Worm (Caenorhabditis elegans) whole organism, late embryonic: Measurements from ENCODE around the gene F49C12.9.

Source experiments
- C08G9.2 ChIP-seq: sonication (generic microtip); optimal IDR thresholded peaks from 2 replicates; lab custom pipeline; 2016; ENCODE audit warnings: mild to moderate bottlenecking, missing genetic modification characterization, moderate library complexity, missing compliant biosample characterization
- C38D4.7 ChIP-seq: fragments of 200-800 bp; sonication (Bioruptor generic); optimal IDR thresholded peaks from 2 replicates; lab custom pipeline; 2018; ENCODE audit warnings: mild to moderate bottlenecking, missing genetic modification characterization, moderate library complexity, missing compliant biosample characterization
- F13H6.1 ChIP-seq: sonication (generic microtip); optimal IDR thresholded peaks from 2 replicates; lab custom pipeline; 2016; ENCODE audit warnings: missing genetic modification characterization, missing compliant biosample characterization
- ahr-1 ChIP-seq: sonication (generic microtip); optimal IDR thresholded peaks from 2 replicates; lab custom pipeline; 2016; ENCODE audit warnings: missing genetic modification characterization, missing compliant biosample characterization
- ama-1 ChIP-seq: fragments of 150-350 bp; optimal IDR thresholded peaks from 2 replicates; lab custom pipeline; 2014
- ceh-14 ChIP-seq: sonication (generic microtip); optimal IDR thresholded peaks from 2 replicates; lab custom pipeline; 2016; ENCODE audit warnings: missing genotype, missing genetic modification characterization, missing compliant biosample characterization
- ceh-2 ChIP-seq: sonication (generic microtip); optimal IDR thresholded peaks from 2 replicates; lab custom pipeline; 2016; ENCODE audit warnings: missing genotype, missing genetic modification characterization, missing compliant biosample characterization
- ceh-34 ChIP-seq: sonication (generic microtip); optimal IDR thresholded peaks from 2 replicates; lab custom pipeline; 2016; ENCODE audit warnings: mild to moderate bottlenecking, missing genetic modification characterization, missing compliant biosample characterization
- ceh-48 ChIP-seq: sonication (generic microtip); optimal IDR thresholded peaks from 2 replicates; lab custom pipeline; 2016; ENCODE audit warnings: missing genetic modification characterization, inconsistent platforms, missing compliant biosample characterization
- ceh-6 ChIP-seq: fragments of 200-800 bp; sonication (Bioruptor generic); optimal IDR thresholded peaks from 2 replicates; lab custom pipeline; 2018; ENCODE audit warnings: mild to moderate bottlenecking, missing genetic modification characterization, missing compliant biosample characterization
- dve-1 ChIP-seq: sonication (generic microtip); optimal IDR thresholded peaks from 2 replicates; lab custom pipeline; 2017; ENCODE audit warnings: antibody characterized with exemption, mild to moderate bottlenecking, missing genetic modification characterization, missing compliant biosample characterization
- elt-2 ChIP-seq: sonication (generic microtip); optimal IDR thresholded peaks from 2 replicates; lab custom pipeline; 2016; ENCODE audit warnings: missing genetic modification reagents, missing genetic modification characterization, missing compliant biosample characterization
- eyg-1 ChIP-seq: sonication (generic microtip); optimal IDR thresholded peaks from 2 replicates; lab custom pipeline; 2016; ENCODE audit warnings: missing genotype, missing genetic modification characterization, missing compliant biosample characterization
- fkh-10 ChIP-seq: fragments of 150-350 bp; optimal IDR thresholded peaks from 2 replicates; lab custom pipeline; 2014; ENCODE audit warnings: missing biosample characterization, missing genetic modification reagents, missing genetic modification characterization
- fkh-6 ChIP-seq: sonication (generic microtip); optimal IDR thresholded peaks from 2 replicates; lab custom pipeline; 2016; ENCODE audit warnings: missing genetic modification characterization, missing compliant biosample characterization
- hlh-13 ChIP-seq: fragments of 200-800 bp; sonication (Bioruptor generic); optimal IDR thresholded peaks from 2 replicates; lab custom pipeline; 2018; ENCODE audit warnings: mild to moderate bottlenecking, missing genetic modification characterization, missing compliant biosample characterization
- hlh-30 ChIP-seq: sonication (generic microtip); optimal IDR thresholded peaks from 2 replicates; lab custom pipeline; 2017; ENCODE audit warnings: antibody characterized with exemption, missing genetic modification characterization, missing compliant biosample characterization; ENCODE audit not compliant: insufficient read depth
- hlh-6 ChIP-seq: sonication (generic microtip); optimal IDR thresholded peaks from 2 replicates; lab custom pipeline; 2016; ENCODE audit warnings: missing genotype, missing genetic modification characterization, missing compliant biosample characterization
- hlh-8 ChIP-seq: sonication (generic microtip); optimal IDR thresholded peaks from 2 replicates; lab custom pipeline; 2016; ENCODE audit warnings: missing genotype, missing genetic modification characterization, missing compliant biosample characterization
- lim-6 ChIP-seq: sonication (generic microtip); optimal IDR thresholded peaks from 2 replicates; lab custom pipeline; 2016; ENCODE audit warnings: missing genetic modification characterization, missing compliant biosample characterization
- nfya-1 ChIP-seq: sonication (generic microtip); optimal IDR thresholded peaks from 2 replicates; lab custom pipeline; 2017; ENCODE audit warnings: missing genetic modification characterization, mild to moderate bottlenecking, missing compliant biosample characterization, antibody characterized with exemption, moderate library complexity
- nhr-232 ChIP-seq: sonication (generic microtip); optimal IDR thresholded peaks from 2 replicates; lab custom pipeline; 2016; ENCODE audit warnings: missing genetic modification characterization, missing compliant biosample characterization
- npax-4 ChIP-seq: sonication (generic microtip); optimal IDR thresholded peaks from 2 replicates; lab custom pipeline; 2016; ENCODE audit warnings: missing genetic modification characterization, missing compliant biosample characterization
- pag-3 ChIP-seq: sonication (generic microtip); optimal IDR thresholded peaks from 2 replicates; lab custom pipeline; 2016; ENCODE audit warnings: missing compliant biosample characterization, missing genetic modification characterization, borderline replicate concordance
- ref-2 ChIP-seq: sonication (generic microtip); optimal IDR thresholded peaks from 2 replicates; lab custom pipeline; 2016; ENCODE audit warnings: missing genetic modification characterization, missing compliant biosample characterization
- sdc-2 ChIP-seq: sonication (generic microtip); optimal IDR thresholded peaks from 2 replicates; lab custom pipeline; 2016; ENCODE audit warnings: missing genotype, missing genetic modification characterization, missing compliant biosample characterization
- sox-4 ChIP-seq: sonication (generic microtip); optimal IDR thresholded peaks from 2 replicates; lab custom pipeline; 2017; ENCODE audit warnings: mild to moderate bottlenecking, missing genetic modification characterization, inconsistent platforms, missing compliant biosample characterization
- syd-9 ChIP-seq: sonication (generic microtip); optimal IDR thresholded peaks from 2 replicates; lab custom pipeline; 2016; ENCODE audit warnings: mild to moderate bottlenecking, missing genetic modification characterization, moderate library complexity, missing compliant biosample characterization
- tbx-2 ChIP-seq: sonication (generic microtip); optimal IDR thresholded peaks from 2 replicates; lab custom pipeline; 2016; ENCODE audit warnings: missing genetic modification characterization, missing compliant biosample characterization
- tbx-7 ChIP-seq: sonication (generic microtip); optimal IDR thresholded peaks from 2 replicates; lab custom pipeline; 2016; ENCODE audit warnings: missing genotype, missing genetic modification characterization, missing compliant biosample characterization
- unc-42 ChIP-seq: sonication (generic microtip); optimal IDR thresholded peaks from 2 replicates; lab custom pipeline; 2016; ENCODE audit warnings: missing genotype, missing genetic modification characterization, missing compliant biosample characterization
- zip-5 ChIP-seq: sonication (generic microtip); optimal IDR thresholded peaks from 2 replicates; lab custom pipeline; 2016; ENCODE audit warnings: missing genetic modification characterization, missing compliant biosample characterization
- ztf-16 ChIP-seq: sonication (generic microtip); optimal IDR thresholded peaks from 2 replicates; lab custom pipeline; 2017; ENCODE audit warnings: missing genetic modification characterization, missing compliant biosample characterization

F49C12.9 gene

ce11 chrIV:9339205-9339604 lies 23.2 kb upstream of the F49C12.9 start, which contains the start of gene T20D3.6:
Gene T20D3.6 (minus strand): TSS chrIV:9339305.
- TF ChIP-seq pag-3 (tag; lab: Kevin White, UChicago): no peak
- TF ChIP-seq C08G9.2 (tag; lab: Kevin White, UChicago): no peak
- no peak for TF ChIP-seq zip-5
- TF ChIP-seq fkh-6 (tag; lab: Kevin White, UChicago): no peak
- no peak for TF ChIP-seq ahr-1 (tag; lab: Kevin White, UChicago)
- no peak for TF ChIP-seq ceh-34 (tag; lab: Kevin White, UChicago)
- TF ChIP-seq eyg-1 (tag; lab: Kevin White, UChicago): no peak
- no peak for TF ChIP-seq nhr-232
- TF ChIP-seq sdc-2 (tag; lab: Kevin White, UChicago): no peak
- no peak for TF ChIP-seq dve-1
- TF ChIP-seq nfya-1 (tag; lab: Kevin White, UChicago): no peak
- no peak for TF ChIP-seq unc-42 (tag; lab: Kevin White, UChicago)

- TF ChIP-seq ceh-6 (GFP tag; lab: Kevin White, UChicago) (no peak), tbx-2 (tag; lab: Kevin White, UChicago) (peak; percentile 7), fkh-10 (GFP tag; lab: Kevin White, UChicago) (no peak), tbx-7 (no peak), ceh-2 (peak; percentile 7), hlh-8 (no peak), hlh-30 (tag; lab: Kevin White, UChicago) (no peak), hlh-6 (tag; lab: Kevin White, UChicago) (no peak), ztf-16 (tag; lab: Kevin White, UChicago) (no peak)
Observed at ce11 chrIV:9336538-9337090, 20.6 kb upstream of the F49C12.9 start, which contains the start of gene T20D3.5. Gene T20D3.5 (plus strand): TSS chrIV:9337040.

- TF ChIP-seq ceh-48 (tag; lab: Kevin White, UChicago) (no peak), ahr-1 (tag; lab: Kevin White, UChicago) (no peak), ref-2 (tag; lab: Kevin White, UChicago) (no peak), elt-2 (tag; lab: Kevin White, UChicago) (no peak)
- TF ChIP-seq, all 69 proteins: peak for 0
Observed at ce11 chrIV:9335552-9336251, 19.7 kb upstream of the F49C12.9 start, which contains the start of the genes coa-4 and T20D3.14. Gene coa-4 (minus strand): TSS chrIV:9335602. Gene T20D3.14 (minus strand): TSS chrIV:9335909.

DNA sequence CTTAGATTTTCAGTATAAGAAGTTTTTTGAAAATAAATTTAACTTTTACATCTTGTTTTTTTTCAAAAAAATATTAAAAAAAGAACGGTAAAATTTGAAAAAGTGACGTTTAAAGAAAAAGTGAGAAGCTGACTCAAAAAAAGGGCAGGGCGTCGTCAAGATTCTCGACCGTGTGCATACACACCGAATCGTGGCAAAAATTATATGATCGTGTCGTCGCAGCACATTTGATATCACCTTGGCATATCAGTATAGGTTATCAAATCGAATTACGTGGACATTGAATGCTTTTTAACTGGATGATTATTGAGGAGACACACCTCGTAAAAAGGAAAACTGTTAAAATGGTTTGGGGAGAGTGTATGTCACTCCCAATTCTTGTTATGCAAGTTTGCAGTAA lies 17.0 kb upstream of the F49C12.9 start:
- TF ChIP-seq ref-2 (tag; lab: Kevin White, UChicago) (no peak), npax-4 (no peak), hlh-30 (tag; lab: Kevin White, UChicago) (no peak), elt-2 (tag; lab: Kevin White, UChicago) (peak; percentile 49), C38D4.7 (GFP tag; lab: Kevin White, UChicago) (no peak), tbx-7 (no peak), C08G9.2 (tag; lab: Kevin White, UChicago) (no peak)

ce11 chrIV:9330755-9331154 lies 14.7 kb upstream of the F49C12.9 start, which contains the start of gene nspg-7.1:
Gene nspg-7.1 (minus strand): TSS chrIV:9330855.
- TF ChIP-seq hlh-13 (GFP tag; lab: Kevin White, UChicago) (no peak), fkh-10 (GFP tag; lab: Kevin White, UChicago) (no peak), ahr-1 (tag; lab: Kevin White, UChicago) (no peak), ztf-16 (tag; lab: Kevin White, UChicago) (no peak), elt-2 (tag; lab: Kevin White, UChicago) (no peak), F13H6.1 (tag; lab: Kevin White, UChicago) (no peak)

DNA sequence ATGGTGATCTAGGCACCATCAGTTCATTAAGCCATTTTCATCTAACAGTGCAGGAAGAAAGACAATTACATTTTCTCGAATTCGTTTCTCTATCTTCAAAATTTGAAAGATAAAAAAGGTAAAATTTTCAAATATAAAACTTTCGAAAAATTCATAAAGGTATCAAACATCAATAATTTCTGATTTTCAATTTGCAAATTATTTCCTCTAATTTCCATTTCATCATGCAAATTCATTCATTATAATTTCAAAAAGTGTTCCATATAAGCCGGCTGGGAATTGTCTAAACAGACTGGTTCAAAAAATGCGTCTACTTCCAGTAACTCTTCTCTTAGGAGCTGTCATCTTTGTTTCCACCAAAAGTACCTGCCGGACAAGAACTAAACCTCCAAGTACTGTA lies 11.7 kb upstream of the F49C12.9 start, which contains the start of gene clec-183:
Gene clec-183, plus strand, starts transcription at position 301 of the 400 bp plus-strand sequence.
- TF ChIP-seq lim-6 (no peak), ceh-14 (tag; lab: Kevin White, UChicago) (no peak), eyg-1 (tag; lab: Kevin White, UChicago) (no peak), ama-1 (lab: Kevin White, UChicago) (no peak), zip-5 (no peak), hlh-8 (no peak), C38D4.7 (GFP tag; lab: Kevin White, UChicago) (no peak), nfya-1 (tag; lab: Kevin White, UChicago) (no peak), ceh-6 (GFP tag; lab: Kevin White, UChicago) (no peak), elt-2 (tag; lab: Kevin White, UChicago) (no peak), tbx-2 (tag; lab: Kevin White, UChicago) (no peak), sox-4 (tag; lab: Kevin White, UChicago) (no peak), syd-9 (no peak), hlh-30 (tag; lab: Kevin White, UChicago) (no peak), sdc-2 (tag; lab: Kevin White, UChicago) (no peak)
